Worm (Caenorhabditis elegans) whole organism, L1 larva: ENCODE measurements around the gene col-172.

Experiments
- alr-1 ChIP-seq: fragments of 200-800 bp; sonication (Bioruptor generic); optimal IDR thresholded peaks from 2 replicates; lab custom pipeline; 2018; ENCODE audit warnings: borderline replicate concordance, mild to moderate bottlenecking, missing genetic modification characterization, missing compliant biosample characterization
- aly-2 ChIP-seq: fragments of 150-350 bp; optimal IDR thresholded peaks from 2 replicates; lab custom pipeline; 2014; ENCODE audit warnings: missing biosample characterization, missing genetic modification characterization
- blmp-1 ChIP-seq: fragments of 150-350 bp; optimal IDR thresholded peaks from 2 replicates; lab custom pipeline; 2014; ENCODE audit warnings: missing biosample characterization, missing genetic modification characterization
- ceh-90 ChIP-seq: sonication (generic microtip); optimal IDR thresholded peaks from 2 replicates; lab custom pipeline; 2016; ENCODE audit warnings: missing genetic modification characterization, missing compliant biosample characterization
- dpl-1 ChIP-seq, 3 experiments: fragments of 150-350 bp in 2 of 3; sonication (generic microtip) in 1 of 3; optimal IDR thresholded peaks; 2 replicates each; lab custom pipeline; 2014 to 2017; ENCODE audit warnings: missing biosample characterization in 3 of 3, missing genetic modification characterization in 3 of 3, missing genetic modification reagents in 3 of 3
- efl-3 ChIP-seq: fragments of 200-800 bp; sonication (Bioruptor generic); optimal IDR thresholded peaks from 2 replicates; lab custom pipeline; 2018; ENCODE audit warnings: mild to moderate bottlenecking, missing genetic modification characterization, missing compliant biosample characterization
- egl-13 ChIP-seq: sonication (generic microtip); optimal IDR thresholded peaks from 2 replicates; lab custom pipeline; 2016; ENCODE audit warnings: missing genotype, missing genetic modification reagents, missing genetic modification characterization, missing compliant biosample characterization
- egl-27 ChIP-seq, 2 experiments: fragments of 150-350 bp in 1 of 2; sonication (generic microtip); optimal IDR thresholded peaks; 3 replicates each; lab custom pipeline; 2017 to 2018; ENCODE audit warnings: missing biosample characterization in 2 of 2, missing genetic modification characterization in 2 of 2, missing genetic modification reagents in 2 of 2
- elt-2 ChIP-seq: sonication (generic microtip); optimal IDR thresholded peaks from 2 replicates; lab custom pipeline; 2016; ENCODE audit warnings: missing genetic modification characterization, mild to moderate bottlenecking, inconsistent platforms, missing compliant biosample characterization, missing genetic modification reagents
- elt-3 ChIP-seq, 6 experiments: fragments of 150-350 bp in 1 of 6; sonication (generic microtip); optimal IDR thresholded peaks; 2 replicates each; lab custom pipeline; 2017 to 2018; ENCODE audit warnings: missing biosample characterization in 6 of 6, missing genetic modification characterization in 6 of 6, inconsistent platforms in 1 of 6
- ets-5 ChIP-seq: fragments of 200-800 bp; sonication (Bioruptor generic); IDR thresholded peaks from 2 replicates; pipeline ENCODE4 v1.3.6; 2022; ENCODE audit warnings: missing genetic modification characterization, missing compliant biosample characterization
- fkh-8 ChIP-seq: sonication (generic microtip); optimal IDR thresholded peaks from 2 replicates; lab custom pipeline; 2016; ENCODE audit warnings: mild to moderate bottlenecking, missing genetic modification characterization, missing compliant biosample characterization
- fos-1 ChIP-seq: fragments of 150-350 bp; optimal IDR thresholded peaks from 2 replicates; lab custom pipeline; 2014; ENCODE audit warnings: missing biosample characterization, missing genetic modification characterization
- hlh-4 ChIP-seq: sonication (generic microtip); optimal IDR thresholded peaks from 2 replicates; lab custom pipeline; 2016; ENCODE audit warnings: mild to moderate bottlenecking, missing genetic modification characterization, missing compliant biosample characterization
- irx-1 ChIP-seq: sonication (generic microtip); optimal IDR thresholded peaks from 2 replicates; lab custom pipeline; 2016; ENCODE audit warnings: missing genetic modification characterization, missing compliant biosample characterization
- isw-1 ChIP-seq: fragments of 200-800 bp; sonication (Bioruptor generic); IDR thresholded peaks from 2 replicates; pipeline ENCODE4 v1.3.6; 2022; ENCODE audit warnings: missing genetic modification characterization, missing compliant biosample characterization
- lin-14 ChIP-seq: fragments of 200-800 bp; sonication (Bioruptor generic); optimal IDR thresholded peaks from 2 replicates; lab custom pipeline; 2018; ENCODE audit warnings: mild to moderate bottlenecking, missing genetic modification characterization, moderate library complexity, missing compliant biosample characterization
- lin-35 ChIP-seq, 2 experiments: fragments of 150-350 bp; optimal IDR thresholded peaks; 2 replicates each; lab custom pipeline; 2014; ENCODE audit warnings: missing biosample characterization in 2 of 2, missing genetic modification characterization in 2 of 2, missing genetic modification reagents in 2 of 2
- lsy-2 ChIP-seq, 2 experiments: fragments of 150-350 bp; optimal IDR thresholded peaks; 2 replicates each; lab custom pipeline; 2014; ENCODE audit warnings: missing biosample characterization in 2 of 2, missing genetic modification characterization in 2 of 2
- nhr-11 ChIP-seq: fragments of 150-350 bp; optimal IDR thresholded peaks from 2 replicates; lab custom pipeline; 2014; ENCODE audit warnings: missing biosample characterization, missing genetic modification characterization
- nhr-12 ChIP-seq: sonication (generic microtip); optimal IDR thresholded peaks from 2 replicates; lab custom pipeline; 2017; ENCODE audit warnings: missing biosample characterization, missing genetic modification characterization
- nhr-19 ChIP-seq: fragments of 200-800 bp; sonication (Bioruptor generic); conservative IDR thresholded peaks from 2 replicates; pipeline ENCODE4 v1.3.6; 2022; ENCODE audit warnings: missing genetic modification characterization, missing compliant biosample characterization
- nhr-20 ChIP-seq: sonication (generic microtip); optimal IDR thresholded peaks from 2 replicates; lab custom pipeline; 2016; ENCODE audit warnings: mild to moderate bottlenecking, missing genetic modification characterization, missing compliant biosample characterization
- nhr-28 ChIP-seq: fragments of 150-350 bp; optimal IDR thresholded peaks from 2 replicates; lab custom pipeline; 2014; ENCODE audit warnings: missing biosample characterization, missing genetic modification characterization
- nhr-71 ChIP-seq: sonication (generic microtip); optimal IDR thresholded peaks from 2 replicates; lab custom pipeline; 2016; ENCODE audit warnings: mild to moderate bottlenecking, missing genetic modification characterization, moderate library complexity, missing compliant biosample characterization
- nhr-77 ChIP-seq: fragments of 150-350 bp; optimal IDR thresholded peaks from 2 replicates; lab custom pipeline; 2014; ENCODE audit warnings: missing biosample characterization, missing genetic modification characterization
- nhr-85 ChIP-seq: sonication (generic microtip); peaks from one replicate; lab custom pipeline; 2016; ENCODE audit warnings: missing genetic modification characterization, inconsistent platforms, missing compliant biosample characterization
- nhr-90 ChIP-seq: sonication (generic microtip); optimal IDR thresholded peaks from 2 replicates; lab custom pipeline; 2016; ENCODE audit warnings: mild to moderate bottlenecking, missing genetic modification characterization, missing compliant biosample characterization; ENCODE audit not compliant: poor library complexity
- pag-3 ChIP-seq: sonication (generic microtip); optimal IDR thresholded peaks from 2 replicates; lab custom pipeline; 2017; ENCODE audit warnings: missing genetic modification characterization, mild to moderate bottlenecking, missing compliant biosample characterization, antibody characterized with exemption, borderline replicate concordance; ENCODE audit not compliant: insufficient read depth
- rnt-1 ChIP-seq: sonication (generic microtip); optimal IDR thresholded peaks from 2 replicates; lab custom pipeline; 2016; ENCODE audit warnings: mild to moderate bottlenecking, missing genetic modification characterization, moderate library complexity, missing compliant biosample characterization
- skn-1 ChIP-seq: fragments of 150-350 bp; optimal IDR thresholded peaks from 2 replicates; lab custom pipeline; 2014; ENCODE audit warnings: missing biosample characterization, missing genetic modification characterization
- snu-23 ChIP-seq: sonication (generic microtip); optimal IDR thresholded peaks from 2 replicates; lab custom pipeline; 2016; ENCODE audit warnings: missing genetic modification characterization, missing compliant biosample characterization
- sox-4 ChIP-seq: sonication (generic microtip); optimal IDR thresholded peaks from 2 replicates; lab custom pipeline; 2016; ENCODE audit warnings: missing genetic modification characterization, missing compliant biosample characterization
- sptf-1 ChIP-seq: fragments of 150-350 bp; optimal IDR thresholded peaks from 2 replicates; lab custom pipeline; 2014; ENCODE audit warnings: missing biosample characterization, missing genetic modification characterization
- tbx-2 ChIP-seq: sonication (generic microtip); optimal IDR thresholded peaks from 2 replicates; lab custom pipeline; 2016; ENCODE audit warnings: missing genetic modification characterization, missing compliant biosample characterization
- unc-30 ChIP-seq: sonication (generic microtip); optimal IDR thresholded peaks from 2 replicates; lab custom pipeline; 2017; ENCODE audit warnings: missing biosample characterization, missing genetic modification characterization
- unc-98 ChIP-seq: fragments of 200-800 bp; sonication (Bioruptor generic); IDR thresholded peaks from 2 replicates; pipeline ENCODE4 v1.3.6; 2022; ENCODE audit warnings: missing genetic modification characterization, missing compliant biosample characterization
- vab-15 ChIP-seq: sonication (generic microtip); optimal IDR thresholded peaks from 2 replicates; lab custom pipeline; 2017; ENCODE audit warnings: missing genotype, mild to moderate bottlenecking, missing genetic modification characterization, missing compliant biosample characterization

Gene col-172

DNA sequence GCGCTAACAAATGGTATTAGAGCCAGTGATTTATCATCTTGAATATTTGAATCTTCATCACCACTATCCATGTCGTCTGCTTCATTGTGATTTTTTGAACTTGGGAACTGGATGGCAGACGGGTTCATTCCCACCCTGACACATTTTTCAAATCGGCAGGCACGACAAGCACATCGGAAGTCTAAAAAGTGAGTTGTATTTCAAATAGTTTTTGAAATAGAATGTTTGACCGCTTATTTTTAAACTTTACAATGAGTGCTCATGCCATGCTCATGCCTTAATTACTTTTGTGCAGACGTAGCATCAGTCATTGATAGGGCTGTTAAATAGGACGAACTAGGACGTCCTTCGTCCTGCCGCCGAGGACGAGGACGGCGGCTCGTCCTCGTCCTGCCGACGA is 34.7 kb upstream of the col-172 start:
- no peak for TF ChIP-seq vab-15 (tag; lab: Kevin White, UChicago)
- TF ChIP-seq pag-3 (tag; lab: Kevin White, UChicago), result no peak
- no peak for TF ChIP-seq irx-1
- TF ChIP-seq sox-4 (tag; lab: Kevin White, UChicago), result no peak
- TF ChIP-seq egl-27 (tag; optimal IDR thresholded peaks at IDR 0.05; lab: Kevin White, UChicago), result no peak
- TF ChIP-seq efl-3, result no peak
- TF ChIP-seq unc-98 (GFP tag; lab: Robert Waterston, UW), result no peak
- TF ChIP-seq nhr-12 (tag; lab: Kevin White, UChicago), result no peak
- TF ChIP-seq rnt-1 (tag; lab: Kevin White, UChicago), result no peak
- no peak for TF ChIP-seq egl-13 (tag; lab: Kevin White, UChicago)
- no peak for TF ChIP-seq hlh-4 (tag; lab: Kevin White, UChicago)
- TF ChIP-seq fkh-8 (tag; lab: Kevin White, UChicago), result no peak
- TF ChIP-seq nhr-71 (tag; lab: Kevin White, UChicago), result no peak
- no peak for TF ChIP-seq ets-5 (GFP tag; lab: Robert Waterston, UW)
- TF ChIP-seq dpl-1 (GFP tag; optimal IDR thresholded peaks at IDR 0.05; lab: Kevin White, UChicago), result no peak
- TF ChIP-seq nhr-77, result no peak
- TF ChIP-seq, all 84 proteins: peak for 0

- peak in 2 of 6 experiments; percentile 35 to 80 for TF ChIP-seq elt-3 (tag; optimal IDR thresholded peaks at IDR 0.05; lab: Kevin White, UChicago)
- no peak for TF ChIP-seq fkh-8 (tag; lab: Kevin White, UChicago)
- peak; percentile 82 for TF ChIP-seq nhr-85 (tag; lab: Kevin White, UChicago)
- no peak for TF ChIP-seq isw-1 (GFP tag; lab: Robert Waterston, UW)
- TF ChIP-seq efl-3, result no peak
- peak in 1 of 2 experiments; percentile 52 for TF ChIP-seq lin-35 (GFP tag; optimal IDR thresholded peaks at IDR 0.05; lab: Kevin White, UChicago)
- no peak for TF ChIP-seq fos-1 (tag; lab: Kevin White, UChicago)
- TF ChIP-seq lsy-2 (tag; optimal IDR thresholded peaks at IDR 0.05; lab: Kevin White, UChicago), result peak in 1 of 2 experiments; percentile 4
- no peak for TF ChIP-seq nhr-77
- TF ChIP-seq alr-1 (tag; lab: Kevin White, UChicago), result no peak
- peak; percentile 50 for TF ChIP-seq elt-2 (tag; lab: Kevin White, UChicago)
- TF ChIP-seq skn-1 (tag; lab: Kevin White, UChicago), result no peak
- peak; percentile 56 for TF ChIP-seq lin-14 (GFP tag; lab: Kevin White, UChicago)
- peak; percentile 71 for TF ChIP-seq nhr-20
- TF ChIP-seq tbx-2 (tag; lab: Kevin White, UChicago), result peak; percentile 17
- TF ChIP-seq unc-30 (tag; lab: Kevin White, UChicago), result no peak
- TF ChIP-seq snu-23 (GFP tag; lab: Kevin White, UChicago), result peak; percentile 50
- TF ChIP-seq nhr-71 (tag; lab: Kevin White, UChicago), result peak; percentile 50
- TF ChIP-seq nhr-90 (tag; lab: Kevin White, UChicago), result peak; percentile 31
- no peak for TF ChIP-seq ceh-90 (tag; lab: Kevin White, UChicago)
- no peak for TF ChIP-seq aly-2
- TF ChIP-seq pag-3 (tag; lab: Kevin White, UChicago), result no peak
- no peak for TF ChIP-seq egl-27 (tag; optimal IDR thresholded peaks at IDR 0.05; lab: Kevin White, UChicago)
- no peak for TF ChIP-seq nhr-11 (tag; lab: Kevin White, UChicago)
- TF ChIP-seq nhr-28 (tag; lab: Kevin White, UChicago), result no peak
- TF ChIP-seq blmp-1 (tag; lab: Kevin White, UChicago), result peak; percentile 73
- no peak for TF ChIP-seq sptf-1 (tag; lab: Kevin White, UChicago)
- peak; percentile 34; the same call in 1 of the 2 replicates for TF ChIP-seq nhr-19
Measured at ce11 chrX:6638985-6639573, 33.5 kb upstream of the col-172 start.
